Worm (Caenorhabditis elegans) whole organism, late embryonic: ENCODE results near the gene srm-3.

Experiments
- C08G9.2 ChIP-seq: sonication (generic microtip); optimal IDR thresholded peaks from 2 replicates; lab custom pipeline; 2016; ENCODE audit warnings: mild to moderate bottlenecking, missing genetic modification characterization, moderate library complexity, missing compliant biosample characterization
- F13H6.1 ChIP-seq: sonication (generic microtip); optimal IDR thresholded peaks from 2 replicates; lab custom pipeline; 2016; ENCODE audit warnings: missing genetic modification characterization, missing compliant biosample characterization
- K02D7.2 ChIP-seq: sonication (generic microtip); optimal IDR thresholded peaks from 2 replicates; lab custom pipeline; 2017; ENCODE audit warnings: mild to moderate bottlenecking, missing genetic modification characterization, missing compliant biosample characterization
- T23F11.4 ChIP-seq: fragments of 200-800 bp; sonication (Bioruptor generic); optimal IDR thresholded peaks from 2 replicates; lab custom pipeline; 2018; ENCODE audit warnings: mild to moderate bottlenecking, missing genetic modification characterization, missing compliant biosample characterization
- Y22D7AL.16 ChIP-seq: sonication (generic microtip); optimal IDR thresholded peaks from 2 replicates; lab custom pipeline; 2016; ENCODE audit warnings: missing genetic modification characterization, missing compliant biosample characterization
- ahr-1 ChIP-seq: sonication (generic microtip); optimal IDR thresholded peaks from 2 replicates; lab custom pipeline; 2016; ENCODE audit warnings: missing genetic modification characterization, missing compliant biosample characterization
- ama-1 ChIP-seq: fragments of 150-350 bp; optimal IDR thresholded peaks from 2 replicates; lab custom pipeline; 2014
- ceh-14 ChIP-seq: sonication (generic microtip); optimal IDR thresholded peaks from 2 replicates; lab custom pipeline; 2016; ENCODE audit warnings: missing genotype, missing genetic modification characterization, missing compliant biosample characterization
- ceh-18 ChIP-seq: sonication (generic microtip); optimal IDR thresholded peaks from 2 replicates; lab custom pipeline; 2016; ENCODE audit warnings: missing genetic modification characterization, missing compliant biosample characterization
- ceh-34 ChIP-seq: sonication (generic microtip); optimal IDR thresholded peaks from 2 replicates; lab custom pipeline; 2016; ENCODE audit warnings: mild to moderate bottlenecking, missing genetic modification characterization, missing compliant biosample characterization
- ceh-48 ChIP-seq: sonication (generic microtip); optimal IDR thresholded peaks from 2 replicates; lab custom pipeline; 2016; ENCODE audit warnings: missing genetic modification characterization, inconsistent platforms, missing compliant biosample characterization
- ceh-6 ChIP-seq: fragments of 200-800 bp; sonication (Bioruptor generic); optimal IDR thresholded peaks from 2 replicates; lab custom pipeline; 2018; ENCODE audit warnings: mild to moderate bottlenecking, missing genetic modification characterization, missing compliant biosample characterization
- dve-1 ChIP-seq: sonication (generic microtip); optimal IDR thresholded peaks from 2 replicates; lab custom pipeline; 2017; ENCODE audit warnings: antibody characterized with exemption, mild to moderate bottlenecking, missing genetic modification characterization, missing compliant biosample characterization
- elt-4 ChIP-seq: sonication (generic microtip); optimal IDR thresholded peaks from 2 replicates; lab custom pipeline; 2016; ENCODE audit warnings: missing genetic modification characterization, missing compliant biosample characterization
- ets-4 ChIP-seq: sonication (generic microtip); optimal IDR thresholded peaks from 2 replicates; lab custom pipeline; 2016; ENCODE audit warnings: missing genetic modification characterization, missing compliant biosample characterization
- eyg-1 ChIP-seq: sonication (generic microtip); optimal IDR thresholded peaks from 2 replicates; lab custom pipeline; 2016; ENCODE audit warnings: missing genotype, missing genetic modification characterization, missing compliant biosample characterization
- fax-1 ChIP-seq: sonication (generic microtip); optimal IDR thresholded peaks from 2 replicates; lab custom pipeline; 2016; ENCODE audit warnings: missing genotype, missing genetic modification characterization, missing compliant biosample characterization
- fkh-6 ChIP-seq: sonication (generic microtip); optimal IDR thresholded peaks from 2 replicates; lab custom pipeline; 2016; ENCODE audit warnings: missing genetic modification characterization, missing compliant biosample characterization
- hlh-15 ChIP-seq: sonication (generic microtip); optimal IDR thresholded peaks from 2 replicates; lab custom pipeline; 2016; ENCODE audit warnings: missing genetic modification characterization, missing compliant biosample characterization
- lim-6 ChIP-seq: sonication (generic microtip); optimal IDR thresholded peaks from 2 replicates; lab custom pipeline; 2016; ENCODE audit warnings: missing genetic modification characterization, missing compliant biosample characterization
- lin-11 ChIP-seq: fragments of 200-800 bp; sonication (Bioruptor generic); optimal IDR thresholded peaks from 2 replicates; lab custom pipeline; 2018; ENCODE audit warnings: mild to moderate bottlenecking, missing genetic modification characterization, missing compliant biosample characterization
- madf-2 ChIP-seq: sonication (generic microtip); optimal IDR thresholded peaks from 2 replicates; lab custom pipeline; 2017; ENCODE audit warnings: missing genetic modification characterization, missing compliant biosample characterization
- mec-3 ChIP-seq: sonication (generic microtip); optimal IDR thresholded peaks from 2 replicates; lab custom pipeline; 2016; ENCODE audit warnings: borderline replicate concordance, missing genetic modification characterization, missing compliant biosample characterization
- nhr-11 ChIP-seq: fragments of 150-350 bp; optimal IDR thresholded peaks from 2 replicates; lab custom pipeline; 2014; ENCODE audit warnings: missing biosample characterization, missing genetic modification characterization
- nhr-232 ChIP-seq: sonication (generic microtip); optimal IDR thresholded peaks from 2 replicates; lab custom pipeline; 2016; ENCODE audit warnings: missing genetic modification characterization, missing compliant biosample characterization
- npax-4 ChIP-seq: sonication (generic microtip); optimal IDR thresholded peaks from 2 replicates; lab custom pipeline; 2016; ENCODE audit warnings: missing genetic modification characterization, missing compliant biosample characterization
- pat-9 ChIP-seq: fragments of 200-800 bp; sonication (Bioruptor generic); optimal IDR thresholded peaks from 2 replicates; lab custom pipeline; 2018; ENCODE audit warnings: mild to moderate bottlenecking, missing genetic modification characterization, moderate library complexity, missing compliant biosample characterization
- pax-1 ChIP-seq: fragments of 150-350 bp; optimal IDR thresholded peaks from 2 replicates; lab custom pipeline; 2014; ENCODE audit warnings: missing biosample characterization, missing genetic modification characterization
- pha-2 ChIP-seq: sonication (generic microtip); optimal IDR thresholded peaks from 2 replicates; lab custom pipeline; 2017; ENCODE audit warnings: mild to moderate bottlenecking, missing genetic modification characterization, missing compliant biosample characterization
- pha-4 ChIP-seq: fragments of 150-350 bp; optimal IDR thresholded peaks from 2 replicates; lab custom pipeline; 2018; ENCODE audit warnings: missing biosample characterization, missing genetic modification reagents, missing genetic modification characterization
- pqm-1 ChIP-seq: sonication (generic microtip); optimal IDR thresholded peaks from 2 replicates; lab custom pipeline; 2016; ENCODE audit warnings: missing genetic modification characterization, missing compliant biosample characterization
- pros-1 ChIP-seq: fragments of 150-350 bp; optimal IDR thresholded peaks from 2 replicates; lab custom pipeline; 2014; ENCODE audit warnings: missing biosample characterization, missing genetic modification reagents, missing genetic modification characterization
- ref-2 ChIP-seq: sonication (generic microtip); optimal IDR thresholded peaks from 2 replicates; lab custom pipeline; 2016; ENCODE audit warnings: missing genetic modification characterization, missing compliant biosample characterization
- rnt-1 ChIP-seq: sonication (generic microtip); optimal IDR thresholded peaks from 2 replicates; lab custom pipeline; 2016; ENCODE audit warnings: missing genetic modification characterization, missing compliant biosample characterization
- sox-2 ChIP-seq: fragments of 200-800 bp; sonication (Bioruptor generic); IDR thresholded peaks from 2 replicates; pipeline ENCODE4 v1.3.6; 2022; ENCODE audit warnings: missing genetic modification reagents, missing genetic modification characterization, missing compliant biosample characterization
- tbx-7 ChIP-seq: sonication (generic microtip); optimal IDR thresholded peaks from 2 replicates; lab custom pipeline; 2016; ENCODE audit warnings: missing genotype, missing genetic modification characterization, missing compliant biosample characterization
- ttx-3 ChIP-seq: sonication (generic microtip); optimal IDR thresholded peaks from 2 replicates; lab custom pipeline; 2016; ENCODE audit warnings: missing genetic modification reagents, missing genetic modification characterization, missing compliant biosample characterization
- unc-42 ChIP-seq: sonication (generic microtip); optimal IDR thresholded peaks from 2 replicates; lab custom pipeline; 2016; ENCODE audit warnings: missing genotype, missing genetic modification characterization, missing compliant biosample characterization
- unc-55 ChIP-seq: sonication (generic microtip); optimal IDR thresholded peaks from 2 replicates; lab custom pipeline; 2017; ENCODE audit warnings: missing biosample characterization, missing genetic modification reagents, missing genetic modification characterization
- zip-5 ChIP-seq: sonication (generic microtip); optimal IDR thresholded peaks from 2 replicates; lab custom pipeline; 2016; ENCODE audit warnings: missing genetic modification characterization, missing compliant biosample characterization

The srm-3 gene

DNA sequence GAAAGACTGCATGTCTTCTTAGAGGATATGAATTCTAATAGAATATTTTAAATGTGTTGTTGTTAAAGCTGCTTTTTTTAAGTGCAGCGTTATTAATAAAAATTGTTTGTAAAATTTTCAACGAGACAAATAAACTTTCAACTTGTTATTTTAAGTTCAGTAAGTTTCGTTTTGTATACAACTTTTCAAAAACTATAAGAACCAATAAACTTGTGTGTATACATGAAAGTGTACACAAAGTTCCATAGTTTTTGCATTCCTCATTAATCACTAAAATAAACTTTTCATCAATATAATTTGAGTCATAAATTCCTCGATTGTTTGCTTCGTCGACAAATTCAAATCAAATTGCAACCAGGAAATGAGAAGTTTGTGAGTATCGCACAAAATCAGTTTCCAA, at the start of gene srm-3:
Gene srm-3 (plus strand): TSS at position 301 of the 400 bp plus-strand sequence.
- TF ChIP-seq ceh-18 (tag; lab: Kevin White, UChicago): no peak
- TF ChIP-seq hlh-15: no peak
- no peak for TF ChIP-seq elt-4 (tag; lab: Kevin White, UChicago)
- no peak for TF ChIP-seq nhr-11 (tag; lab: Kevin White, UChicago)

DNA sequence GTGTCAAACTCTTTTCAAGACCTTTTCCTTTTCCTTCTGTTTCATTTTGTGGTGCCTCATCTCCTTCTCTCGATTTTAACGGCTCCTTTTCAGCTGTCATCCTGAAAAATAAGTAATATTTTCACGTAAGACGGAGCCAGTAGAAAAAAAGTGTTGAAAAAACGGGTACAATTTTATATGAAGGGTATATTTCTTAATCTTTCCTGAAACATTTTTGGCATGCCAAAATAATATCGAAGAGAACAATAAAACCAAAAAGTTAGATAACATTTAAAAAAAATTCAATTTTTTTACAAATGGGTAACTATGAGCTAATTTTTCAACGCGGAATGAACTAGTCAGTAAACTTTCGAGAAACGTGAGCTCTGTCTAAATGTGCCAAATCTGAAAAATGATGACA, 47.2 kb upstream of the srm-3 start, which contains the start of gene aat-1:
Gene aat-1 (minus strand): TSS at position 101 of the 400 bp plus-strand sequence.
- no peak for TF ChIP-seq pha-4 (tag; lab: Kevin White, UChicago)
- no peak for TF ChIP-seq nhr-232 (tag; lab: Kevin White, UChicago)
- no peak for TF ChIP-seq ref-2 (tag; lab: Kevin White, UChicago)
- TF ChIP-seq ceh-6 (GFP tag; lab: Kevin White, UChicago): no peak
- no peak for TF ChIP-seq ets-4 (tag; lab: Kevin White, UChicago)
- no peak for TF ChIP-seq pros-1
- TF ChIP-seq dve-1 (tag; lab: Kevin White, UChicago): no peak
- no peak for TF ChIP-seq T23F11.4 (GFP tag; lab: Kevin White, UChicago)
- TF ChIP-seq unc-42 (tag; lab: Kevin White, UChicago): no peak
- TF ChIP-seq ceh-14: no peak
- no peak for TF ChIP-seq fax-1
- TF ChIP-seq fkh-6 (tag; lab: Kevin White, UChicago): no peak
- TF ChIP-seq ttx-3 (tag; lab: Kevin White, UChicago): no peak
- TF ChIP-seq lin-11 (tag; lab: Kevin White, UChicago): no peak
- no peak for TF ChIP-seq ceh-48 (tag; lab: Kevin White, UChicago)
- no peak for TF ChIP-seq F13H6.1 (tag; lab: Kevin White, UChicago)
- no peak for TF ChIP-seq pha-2 (tag; lab: Kevin White, UChicago)
- TF ChIP-seq zip-5 (tag; lab: Kevin White, UChicago): no peak
- no peak for TF ChIP-seq nhr-11 (tag; lab: Kevin White, UChicago)

DNA sequence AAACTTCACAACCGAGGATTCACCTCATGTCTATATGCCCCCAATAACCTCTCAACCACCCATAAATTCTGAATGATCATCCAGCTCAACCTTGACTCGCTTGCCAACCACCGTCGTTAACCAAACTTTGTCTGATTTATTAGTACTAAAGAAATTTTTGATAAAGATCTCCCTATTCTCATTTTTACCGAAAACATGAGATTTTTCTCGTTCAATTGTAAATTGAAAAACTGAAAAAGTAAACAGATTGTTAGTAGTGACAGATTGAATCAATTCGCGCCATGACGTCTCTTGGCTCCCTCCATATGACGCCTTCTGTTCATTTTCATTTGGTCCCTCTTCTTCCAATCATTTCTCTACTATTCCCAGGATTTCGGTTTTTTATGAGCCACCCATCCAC, 40.8 kb upstream of the srm-3 start:
- TF ChIP-seq ceh-18 (tag; lab: Kevin White, UChicago) (no peak), rnt-1 (tag; lab: Kevin White, UChicago) (no peak), pat-9 (tag; lab: Kevin White, UChicago) (no peak), lim-6 (tag; lab: Kevin White, UChicago) (no peak), pax-1 (tag; lab: Kevin White, UChicago) (no peak), sox-2 (no peak), mec-3 (tag; lab: Kevin White, UChicago) (no peak), tbx-7 (tag; lab: Kevin White, UChicago) (no peak), madf-2 (no peak), dve-1 (tag; lab: Kevin White, UChicago) (no peak), lin-11 (tag; lab: Kevin White, UChicago) (no peak), ttx-3 (tag; lab: Kevin White, UChicago) (no peak), T23F11.4 (GFP tag; lab: Kevin White, UChicago) (no peak), ceh-34 (tag; lab: Kevin White, UChicago) (no peak), nhr-232 (tag; lab: Kevin White, UChicago) (no peak), pros-1 (no peak), ceh-14 (no peak)

DNA sequence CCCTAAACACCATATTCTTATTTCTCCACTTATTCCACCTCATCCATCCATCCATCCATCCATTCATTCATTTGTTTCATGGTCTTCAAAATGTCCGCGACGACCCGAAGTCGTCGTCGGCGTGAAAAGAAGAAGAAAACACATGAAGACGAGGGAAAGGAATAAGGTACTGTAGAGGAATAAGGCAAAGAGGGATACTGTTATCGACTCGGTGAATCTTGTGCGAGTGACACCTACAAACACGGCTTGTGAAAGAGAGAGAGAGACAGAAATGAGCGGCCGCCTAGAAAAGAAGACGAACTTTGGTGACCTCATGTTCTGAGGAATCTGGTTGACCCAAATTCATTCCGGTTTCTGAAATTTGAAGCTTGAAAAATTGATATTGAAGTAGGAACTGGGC, 39.7 kb upstream of the srm-3 start:
- TF ChIP-seq ets-4 (tag; lab: Kevin White, UChicago) (no peak), fkh-6 (tag; lab: Kevin White, UChicago) (no peak), ahr-1 (tag; lab: Kevin White, UChicago) (no peak), nhr-232 (tag; lab: Kevin White, UChicago) (no peak), pros-1 (no peak), zip-5 (tag; lab: Kevin White, UChicago) (no peak), C08G9.2 (tag; lab: Kevin White, UChicago) (no peak), nhr-11 (tag; lab: Kevin White, UChicago) (no peak)

DNA sequence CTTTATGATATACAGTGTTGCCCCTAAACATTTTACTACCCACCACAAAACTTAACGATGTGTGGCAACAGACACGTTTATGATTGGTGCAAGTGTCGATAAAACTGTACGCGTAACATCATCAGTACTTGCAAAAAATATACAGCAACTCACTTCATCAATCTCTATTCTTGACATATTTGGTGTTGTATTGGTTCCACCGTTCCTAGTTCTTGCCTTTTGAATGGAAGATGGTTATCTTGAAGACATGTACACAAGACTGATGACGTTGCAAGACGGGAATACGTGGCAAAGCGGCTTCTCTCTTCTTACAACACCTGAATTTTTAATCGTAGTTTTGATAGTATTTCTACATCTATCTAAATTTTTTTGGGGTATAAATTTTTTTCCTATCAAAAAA, 37.9 kb upstream of the srm-3 start:
- TF ChIP-seq eyg-1 (tag; lab: Kevin White, UChicago): no peak
- TF ChIP-seq tbx-7 (tag; lab: Kevin White, UChicago): no peak
- TF ChIP-seq K02D7.2: no peak
- TF ChIP-seq npax-4 (tag; lab: Kevin White, UChicago): no peak
- no peak for TF ChIP-seq ahr-1 (tag; lab: Kevin White, UChicago)
- no peak for TF ChIP-seq ceh-48 (tag; lab: Kevin White, UChicago)
- TF ChIP-seq ceh-18 (tag; lab: Kevin White, UChicago): no peak
- TF ChIP-seq Y22D7AL.16 (tag; lab: Kevin White, UChicago): no peak
- TF ChIP-seq ama-1 (lab: Kevin White, UChicago): no peak
- no peak for TF ChIP-seq unc-55
- TF ChIP-seq madf-2: no peak
- no peak for TF ChIP-seq pqm-1 (tag; lab: Kevin White, UChicago)
